Worm (Caenorhabditis elegans) whole organism, L2 larva: ENCODE results near the gene C56C10.4.

Experiments used
- ceh-82 ChIP-seq: fragments of 150-350 bp; optimal IDR thresholded peaks from 2 replicates; lab custom pipeline; 2014; ENCODE audit warnings: missing biosample characterization, missing genetic modification characterization
- nhr-237 ChIP-seq: fragments of 150-350 bp; optimal IDR thresholded peaks from 2 replicates; lab custom pipeline; 2014; ENCODE audit warnings: missing biosample characterization, missing genetic modification characterization
- skn-1 ChIP-seq: sonication (generic microtip); optimal IDR thresholded peaks from 2 replicates; lab custom pipeline; 2017; ENCODE audit warnings: missing biosample characterization, missing genetic modification characterization
- unc-55 ChIP-seq: fragments of 150-350 bp; sonication (generic microtip); optimal IDR thresholded peaks from 3 replicates; lab custom pipeline; 2014; ENCODE audit warnings: missing biosample characterization, missing genetic modification reagents, missing genetic modification characterization

- TF ChIP-seq skn-1 (tag; lab: Kevin White, UChicago) (no peak), unc-55 (GFP tag; lab: Kevin White, UChicago) (no peak), nhr-237 (tag; lab: Kevin White, UChicago) (no peak), ceh-82 (tag; lab: Kevin White, UChicago) (no peak)
These were observed 18.1 kb downstream of the C56C10.4 start, which contains the start of gene vps-33.2 for ce11 chrII:6600973-6601372.
